Fruit fly (Drosophila melanogaster): ENCODE measurements around the gene CG1116.

The CG1116 gene

dm6 chr3R:5251243-5251865, 31.9 kb downstream of the CG1116 start, which contains the start of gene CtsF (continued):
- TF ChIP-seq grau (tag; optimal IDR thresholded peaks at IDR 0.05) = peak; percentile 19
- peak; percentile 26 for TF ChIP-seq Camta (GFP tag; optimal IDR thresholded peaks at IDR 0.05)
- TF ChIP-seq oc (tag; optimal IDR thresholded peaks at IDR 0.05) = no peak
- no peak for TF ChIP-seq NC2β (GFP tag; optimal IDR thresholded peaks at IDR 0.05)
- no peak for TF ChIP-seq CG17359 (tag; optimal IDR thresholded peaks at IDR 0.05)
- TF ChIP-seq CG11093 (GFP tag; IDR thresholded peaks at IDR 0.05) = no peak
- TF ChIP-seq wek (GFP tag; optimal IDR thresholded peaks at IDR 0.05) = no peak
- TF ChIP-seq danr (GFP tag; IDR thresholded peaks at IDR 0.05) = no peak
- TF ChIP-seq CG3726 (GFP tag; IDR thresholded peaks at IDR 0.05) = no peak
- TF ChIP-seq CG10209 (GFP tag; optimal IDR thresholded peaks at IDR 0.05) = no peak
- TF ChIP-seq CG30403 (GFP tag; optimal IDR thresholded peaks at IDR 0.05) = no peak
- no peak for TF ChIP-seq CG8765 (GFP tag; IDR thresholded peaks at IDR 0.05)
- TF ChIP-seq gsb-n (tag; optimal IDR thresholded peaks at IDR 0.05) = peak; percentile 6
- no peak for TF ChIP-seq CG3995 (GFP tag; optimal IDR thresholded peaks at IDR 0.05)
- TF ChIP-seq sc (optimal IDR thresholded peaks at IDR 0.05) = no peak
- TF ChIP-seq sc (GFP tag; optimal IDR thresholded peaks at IDR 0.05) = no peak
- no peak for TF ChIP-seq Atf3 (GFP tag; optimal IDR thresholded peaks at IDR 0.05)
- no peak for TF ChIP-seq CG7271 (tag; optimal IDR thresholded peaks at IDR 0.05)
- TF ChIP-seq unc-4 (GFP tag; IDR thresholded peaks at IDR 0.05; ENCODE audit: partially characterized antibody) = peak; percentile 99
- peak; percentile 33 for TF ChIP-seq CG12391 (tag; optimal IDR thresholded peaks at IDR 0.05)
- peak; percentile 34; the same call in 1 of the 2 replicates for TF ChIP-seq CG32532 (GFP tag; IDR thresholded peaks at IDR 0.05)
- TF ChIP-seq CG17385 (GFP tag; optimal IDR thresholded peaks at IDR 0.05) = no peak
- no peak for TF ChIP-seq CG1602 (GFP tag; optimal IDR thresholded peaks at IDR 0.05)
- peak; percentile 8 for TF ChIP-seq NK7.1 (GFP tag; optimal IDR thresholded peaks at IDR 0.05)
- TF ChIP-seq Dip2 (GFP tag; IDR thresholded peaks at IDR 0.05) = no peak
- no peak for TF ChIP-seq Taf1 (GFP tag; IDR thresholded peaks at IDR 0.05)
- TF ChIP-seq ewg (GFP tag; optimal IDR thresholded peaks at IDR 0.05) = peak; percentile 4
- TF ChIP-seq ato (GFP tag; IDR thresholded peaks at IDR 0.05; ENCODE audit: partially characterized antibody) = peak; percentile 99
- TF ChIP-seq CG14710 (tag; optimal IDR thresholded peaks at IDR 0.05) = peak; percentile 47
- TF ChIP-seq nerfin-2 (GFP tag; IDR thresholded peaks at IDR 0.05; ENCODE audit: partially characterized antibody) = peak; percentile 100
- TF ChIP-seq CG12219 (GFP tag; optimal IDR thresholded peaks at IDR 0.05) = no peak
- no peak for TF ChIP-seq CG10565 (GFP tag; optimal IDR thresholded peaks at IDR 0.05)
- TF ChIP-seq sens-2 (GFP tag; IDR thresholded peaks at IDR 0.05) = no peak
- no peak for TF ChIP-seq CG10979 (tag; optimal IDR thresholded peaks at IDR 0.05)
- no peak for TF ChIP-seq CG8281 (tag; optimal IDR thresholded peaks at IDR 0.05)
- no peak for TF ChIP-seq Usf (GFP tag; optimal IDR thresholded peaks at IDR 0.05)
- TF ChIP-seq Sry-δ (GFP tag; optimal IDR thresholded peaks at IDR 0.05) = peak; percentile 98
- no peak for TF ChIP-seq lmd (GFP tag; IDR thresholded peaks at IDR 0.05)
- no peak for TF ChIP-seq Dip3 (GFP tag; optimal IDR thresholded peaks at IDR 0.05)
- TF ChIP-seq vfl (GFP tag; optimal IDR thresholded peaks at IDR 0.05) = no peak
- no peak for TF ChIP-seq croc (GFP tag; conservative IDR thresholded peaks at IDR 0.05)
- TF ChIP-seq CG5953 (GFP tag; IDR thresholded peaks at IDR 0.05) = no peak
- no peak for TF ChIP-seq tx (GFP tag; optimal IDR thresholded peaks at IDR 0.05)
- 0 out of 3 replicates have a peak, but pooled peaks have one; percentile 58 for TF ChIP-seq Dbx (GFP tag; IDR thresholded peaks at IDR 0.05)
- peak; percentile 100 for TF ChIP-seq zen2 (GFP tag; IDR thresholded peaks at IDR 0.05; ENCODE audit: partially characterized antibody)
- TF ChIP-seq lbe (GFP tag; optimal IDR thresholded peaks at IDR 0.05) = peak; percentile 67
- no peak for TF ChIP-seq CG9727 (GFP tag; optimal IDR thresholded peaks at IDR 0.05)
- no peak for TF ChIP-seq lov (optimal IDR thresholded peaks at IDR 0.05)
- 0 out of 3 replicates have a peak, but pooled peaks have one; percentile 21 for TF ChIP-seq lov (GFP tag; IDR thresholded peaks at IDR 0.05)
- no peak for TF ChIP-seq tgo (GFP tag; IDR thresholded peaks at IDR 0.05)
- no peak for TF ChIP-seq CG7839 (tag; optimal IDR thresholded peaks at IDR 0.05)
